Worm (Caenorhabditis elegans) whole organism, L3 larva: Measurements from ENCODE around the gene spat-3.
A peak's percentile ranks its signal among the peaks of the same experiment; 100 is the strongest.

Source experiments
- ZK546.5 ChIP-seq: sonication (generic microtip); optimal IDR thresholded peaks from 2 replicates; lab custom pipeline; 2017; ENCODE audit warnings: missing biosample characterization, missing genetic modification characterization
- aly-2 ChIP-seq: fragments of 150-350 bp; optimal IDR thresholded peaks from 2 replicates; lab custom pipeline; 2014; ENCODE audit warnings: missing biosample characterization, missing genetic modification characterization
- ceh-82 ChIP-seq: fragments of 150-350 bp; optimal IDR thresholded peaks from 2 replicates; lab custom pipeline; 2014; ENCODE audit warnings: missing biosample characterization, missing genetic modification characterization
- elt-3 ChIP-seq, 3 experiments: fragments of 150-350 bp in 1 of 3; sonication (generic microtip) in 2 of 3; optimal IDR thresholded peaks; 2 replicates in 2 of 3; 4 replicates in 1 of 3; lab custom pipeline; 2014 to 2017; ENCODE audit warnings: missing biosample characterization in 3 of 3, missing genetic modification characterization in 3 of 3
- jun-1 ChIP-seq: fragments of 150-350 bp; optimal IDR thresholded peaks from 2 replicates; lab custom pipeline; 2014; ENCODE audit warnings: missing biosample characterization, missing genetic modification reagents, missing genetic modification characterization
- nhr-237 ChIP-seq: fragments of 150-350 bp; optimal IDR thresholded peaks from 2 replicates; lab custom pipeline; 2014; ENCODE audit warnings: missing biosample characterization, missing genetic modification characterization
- nhr-25 ChIP-seq: sonication (generic microtip); optimal IDR thresholded peaks from 2 replicates; lab custom pipeline; 2017; ENCODE audit warnings: missing biosample characterization, missing genetic modification characterization
- nhr-28 ChIP-seq: fragments of 150-350 bp; optimal IDR thresholded peaks from 2 replicates; lab custom pipeline; 2014; ENCODE audit warnings: missing biosample characterization, missing genetic modification characterization
- nhr-76 ChIP-seq: fragments of 150-350 bp; sonication (generic microtip); optimal IDR thresholded peaks from 5 replicates; lab custom pipeline; 2014; ENCODE audit warnings: missing biosample characterization, missing genetic modification characterization
- nhr-77 ChIP-seq: fragments of 150-350 bp; optimal IDR thresholded peaks from 2 replicates; lab custom pipeline; 2014; ENCODE audit warnings: missing biosample characterization, missing genetic modification characterization
- unc-62 ChIP-seq: fragments of 150-350 bp; sonication (generic microtip); optimal IDR thresholded peaks from 4 replicates; lab custom pipeline; 2014; ENCODE audit warnings: missing biosample characterization, missing genetic modification reagents, missing genetic modification characterization

- TF ChIP-seq nhr-77 (tag; lab: Kevin White, UChicago) (no peak), nhr-76 (tag; lab: Kevin White, UChicago) (no peak), elt-3 (tag; optimal IDR thresholded peaks at IDR 0.05; lab: Kevin White, UChicago) (no peak), nhr-237 (tag; lab: Kevin White, UChicago) (no peak), nhr-28 (tag; lab: Kevin White, UChicago) (no peak), ceh-82 (tag; lab: Kevin White, UChicago) (no peak), nhr-25 (tag; lab: Kevin White, UChicago) (no peak), jun-1 (tag; lab: Kevin White, UChicago) (peak; percentile 78), ZK546.5 (tag; lab: Kevin White, UChicago) (no peak), unc-62 (no peak), aly-2 (tag; lab: Kevin White, UChicago) (no peak)
Observed at ce11 chrX:4564717-4565316, 40.9 kb downstream of the spat-3 start, which contains the start of gene amt-4.
